Worm (Caenorhabditis elegans): Measurements from ENCODE around the gene ZK455.5.

- TF ChIP-seq dao-5 (tag; optimal IDR thresholded peaks at IDR 0.05): no peak
- no peak for TF ChIP-seq him-1 (tag; optimal IDR thresholded peaks at IDR 0.05)
These were observed 29.1 kb upstream of the ZK455.5 start for ce11 chrX:11355856-11356255.
